Worm (Caenorhabditis elegans) whole organism, young adult: ENCODE measurements around the gene msp-76.
A peak's percentile ranks its signal among the peaks of the same experiment; 100 is the strongest.

Experiments used
- B0336.3 ChIP-seq: fragments of 200-800 bp; sonication (Bioruptor generic); IDR thresholded peaks from 2 replicates; pipeline ENCODE4 v1.3.6; 2022; ENCODE audit warnings: missing genetic modification characterization, missing compliant biosample characterization
- C06A6.2 ChIP-seq: fragments of 200-800 bp; sonication (Bioruptor generic); conservative IDR thresholded peaks from 2 replicates; pipeline ENCODE4 v1.3.6; 2022; ENCODE audit warnings: missing genetic modification characterization, missing compliant biosample characterization
- C17E4.6 ChIP-seq: fragments of 200-800 bp; sonication (Bioruptor generic); IDR thresholded peaks from 2 replicates; pipeline ENCODE4 v1.3.6; 2022; ENCODE audit warnings: missing genetic modification reagents, missing genetic modification characterization, missing compliant biosample characterization
- F55B11.4 ChIP-seq: sonication (generic microtip); optimal IDR thresholded peaks from 2 replicates; lab custom pipeline; 2016; ENCODE audit warnings: missing compliant biosample characterization, missing genetic modification characterization, borderline replicate concordance; ENCODE audit not compliant: insufficient read depth
- F57A8.1 ChIP-seq: fragments of 200-800 bp; sonication (Bioruptor generic); optimal IDR thresholded peaks from 2 replicates; lab custom pipeline; 2018; ENCODE audit warnings: mild to moderate bottlenecking, missing genetic modification characterization, moderate library complexity, missing compliant biosample characterization
- F57C9.4 ChIP-seq: sonication (generic microtip); optimal IDR thresholded peaks from 2 replicates; lab custom pipeline; 2017; ENCODE audit warnings: mild to moderate bottlenecking, missing genetic modification characterization, missing compliant biosample characterization
- Y53F4B.3 ChIP-seq: fragments of 200-800 bp; sonication (Bioruptor generic); IDR thresholded peaks from 2 replicates; pipeline ENCODE4 v1.3.6; 2022; ENCODE audit warnings: missing genetic modification reagents, missing genetic modification characterization, missing compliant biosample characterization
- Y67H2A.10 ChIP-seq: fragments of 200-800 bp; sonication (Bioruptor generic); conservative IDR thresholded peaks from 2 replicates; pipeline ENCODE4 v1.3.6; 2022; ENCODE audit warnings: missing genetic modification reagents, missing genetic modification characterization, missing compliant biosample characterization
- ZK185.1 ChIP-seq: sonication (generic microtip); optimal IDR thresholded peaks from 2 replicates; lab custom pipeline; 2016; ENCODE audit warnings: mild to moderate bottlenecking, missing genetic modification characterization, missing compliant biosample characterization; ENCODE audit not compliant: poor library complexity, severe bottlenecking
- ceh-27 ChIP-seq: fragments of 200-800 bp; sonication (Bioruptor generic); optimal IDR thresholded peaks from 2 replicates; lab custom pipeline; 2018; ENCODE audit warnings: mild to moderate bottlenecking, missing genetic modification characterization, moderate library complexity, missing compliant biosample characterization
- ceh-58 ChIP-seq: fragments of 200-800 bp; sonication (Bioruptor generic); IDR thresholded peaks from 2 replicates; pipeline ENCODE4 v1.3.6; 2022; ENCODE audit warnings: missing genetic modification characterization, missing compliant biosample characterization
- ceh-79 ChIP-seq: sonication (generic microtip); optimal IDR thresholded peaks from 2 replicates; lab custom pipeline; 2017; ENCODE audit warnings: mild to moderate bottlenecking, missing genetic modification characterization, missing compliant biosample characterization
- die-1 ChIP-seq: sonication (generic microtip); optimal IDR thresholded peaks from 2 replicates; lab custom pipeline; 2016; ENCODE audit warnings: missing genotype, mild to moderate bottlenecking, missing genetic modification characterization, missing compliant biosample characterization
- egl-44 ChIP-seq: fragments of 200-800 bp; sonication (Bioruptor generic); IDR thresholded peaks from 2 replicates; pipeline ENCODE4 v1.3.6; 2022; ENCODE audit warnings: missing genetic modification reagents, missing genetic modification characterization, missing compliant biosample characterization
- him-1 ChIP-seq: sonication (generic microtip); optimal IDR thresholded peaks from 2 replicates; lab custom pipeline; 2016; ENCODE audit warnings: missing genotype, missing genetic modification reagents, missing genetic modification characterization, missing compliant biosample characterization
- hmg-20 ChIP-seq: fragments of 200-800 bp; sonication (Bioruptor generic); IDR thresholded peaks from 2 replicates; pipeline ENCODE4 v1.3.6; 2022; ENCODE audit warnings: missing genetic modification reagents, missing genetic modification characterization, missing compliant biosample characterization
- hrde-1 ChIP-seq: sonication (generic microtip); optimal IDR thresholded peaks from 2 replicates; lab custom pipeline; 2016; ENCODE audit warnings: missing genetic modification characterization, mild to moderate bottlenecking, missing compliant biosample characterization, moderate library complexity, missing genotype, missing genetic modification reagents, borderline replicate concordance
- hsf-1 ChIP-seq: fragments of 200-800 bp; sonication (Bioruptor generic); IDR thresholded peaks from 2 replicates; pipeline ENCODE4 v1.3.6; 2022; ENCODE audit warnings: missing genetic modification reagents, missing genetic modification characterization, missing compliant biosample characterization
- lag-1 ChIP-seq: fragments of 200-800 bp; sonication (Bioruptor generic); IDR thresholded peaks from 2 replicates; pipeline ENCODE4 v1.3.6; 2022; ENCODE audit warnings: missing genetic modification reagents, missing genetic modification characterization, missing compliant biosample characterization
- let-607 ChIP-seq, 2 experiments: fragments of 200-800 bp in 1 of 2; sonication (Bioruptor generic) in 1 of 2; sonication (generic microtip) in 1 of 2; optimal IDR thresholded peaks; 2 replicates each; lab custom pipeline; 2016 to 2018; ENCODE audit warnings: mild to moderate bottlenecking in 2 of 2, missing compliant biosample characterization in 2 of 2, missing genetic modification characterization in 2 of 2, moderate library complexity in 2 of 2, missing genotype in 1 of 2
- lsl-1 ChIP-seq: fragments of 200-800 bp; sonication (Bioruptor generic); optimal IDR thresholded peaks from 2 replicates; lab custom pipeline; 2018; ENCODE audit warnings: mild to moderate bottlenecking, missing genetic modification characterization, moderate library complexity, missing compliant biosample characterization
- lsy-27 ChIP-seq: sonication (generic microtip); optimal IDR thresholded peaks from 2 replicates; lab custom pipeline; 2017; ENCODE audit warnings: missing genetic modification characterization, mild to moderate bottlenecking, missing compliant biosample characterization, antibody characterized with exemption, missing genotype, borderline replicate concordance; ENCODE audit not compliant: insufficient read depth
- madf-6 ChIP-seq: fragments of 200-800 bp; sonication (Bioruptor generic); IDR thresholded peaks from 2 replicates; pipeline ENCODE4 v1.3.6; 2022; ENCODE audit warnings: missing genetic modification reagents, missing genetic modification characterization, missing compliant biosample characterization
- madf-8 ChIP-seq: fragments of 200-800 bp; sonication (Bioruptor generic); conservative IDR thresholded peaks from 2 replicates; pipeline ENCODE4 v1.3.6; 2022; ENCODE audit warnings: missing genetic modification reagents, missing genetic modification characterization, missing compliant biosample characterization
- mcd-1 ChIP-seq: fragments of 200-800 bp; sonication (Bioruptor generic); IDR thresholded peaks from 2 replicates; pipeline ENCODE4 v1.3.6; 2022; ENCODE audit warnings: missing genetic modification reagents, missing genetic modification characterization, missing compliant biosample characterization
- mxl-1 ChIP-seq: sonication (generic microtip); optimal IDR thresholded peaks from 2 replicates; lab custom pipeline; 2016; ENCODE audit warnings: missing genetic modification characterization, missing compliant biosample characterization
- nfya-2 ChIP-seq: fragments of 200-800 bp; sonication (Bioruptor generic); IDR thresholded peaks from 2 replicates; pipeline ENCODE4 v1.3.6; 2022; ENCODE audit warnings: missing genetic modification reagents, missing genetic modification characterization, missing compliant biosample characterization
- nhr-120 ChIP-seq: fragments of 200-800 bp; sonication (Bioruptor generic); IDR thresholded peaks from 2 replicates; pipeline ENCODE4 v1.3.6; 2022; ENCODE audit warnings: missing genetic modification characterization, missing compliant biosample characterization
- nhr-27 ChIP-seq: fragments of 200-800 bp; sonication (Bioruptor generic); optimal IDR thresholded peaks from 2 replicates; lab custom pipeline; 2018; ENCODE audit warnings: mild to moderate bottlenecking, missing genetic modification characterization, moderate library complexity, missing compliant biosample characterization
- nhr-80 ChIP-seq: sonication (generic microtip); optimal IDR thresholded peaks from 2 replicates; lab custom pipeline; 2016; ENCODE audit warnings: missing genetic modification characterization, missing compliant biosample characterization
- sdz-38 ChIP-seq: sonication (generic microtip); optimal IDR thresholded peaks from 2 replicates; lab custom pipeline; 2016; ENCODE audit warnings: missing genotype, missing genetic modification characterization, missing compliant biosample characterization
- snpc-4 ChIP-seq, 5 experiments: fragments of 150-350 bp in 1 of 5; sonication (generic microtip) in 4 of 5; optimal IDR thresholded peaks; 2 replicates each; lab custom pipeline; 2014 to 2018; ENCODE audit warnings: missing genetic modification characterization in 5 of 5, missing biosample characterization in 3 of 5, antibody characterized with exemption in 2 of 5, mild to moderate bottlenecking in 2 of 5, missing compliant biosample characterization in 2 of 5, missing genotype in 2 of 5, moderate library complexity in 2 of 5, missing genetic modification reagents in 1 of 5
- sptf-2 ChIP-seq: fragments of 200-800 bp; sonication (Bioruptor generic); optimal IDR thresholded peaks from 2 replicates; lab custom pipeline; 2018; ENCODE audit warnings: mild to moderate bottlenecking, missing genetic modification characterization, missing compliant biosample characterization
- tbx-9 ChIP-seq: sonication (generic microtip); optimal IDR thresholded peaks from 2 replicates; lab custom pipeline; 2016; ENCODE audit warnings: borderline replicate concordance, missing genetic modification characterization, inconsistent platforms, missing compliant biosample characterization
- tlf-1 ChIP-seq: fragments of 200-800 bp; sonication (Bioruptor generic); optimal IDR thresholded peaks from 2 replicates; lab custom pipeline; 2018; ENCODE audit warnings: mild to moderate bottlenecking, missing genetic modification characterization, missing compliant biosample characterization
- zim-3 ChIP-seq: sonication (generic microtip); optimal IDR thresholded peaks from 2 replicates; lab custom pipeline; 2017; ENCODE audit warnings: mild to moderate bottlenecking, missing genetic modification characterization, moderate library complexity, missing compliant biosample characterization

The msp-76 gene

DNA sequence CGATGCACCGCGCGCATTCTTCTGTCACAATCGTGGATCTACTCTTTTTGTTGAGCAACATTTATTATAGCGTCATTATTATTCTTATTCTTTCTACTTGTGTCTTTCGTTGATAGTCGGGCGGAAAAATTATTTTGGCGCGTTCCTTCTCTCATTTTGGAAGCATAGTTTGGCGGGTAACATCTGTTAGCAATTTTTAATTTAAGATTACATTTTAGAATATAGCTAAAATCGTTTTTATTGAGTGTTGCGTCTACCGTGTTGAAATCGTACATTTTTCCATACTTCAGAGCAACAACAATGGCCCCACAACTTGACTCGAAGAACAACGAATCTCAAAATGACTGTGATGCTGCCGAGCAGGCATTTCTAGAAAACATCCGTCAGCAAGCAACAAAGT lies 1.8 kb downstream of the msp-76 start, which contains the start of gene sdz-36:
sdz-36 (plus strand) TSS at position 301 of the 400 bp plus-strand sequence.
- TF ChIP-seq hmg-20 (GFP tag; lab: Robert Waterston, UW): no peak
- TF ChIP-seq, all 124 proteins: peak for 0

DNA sequence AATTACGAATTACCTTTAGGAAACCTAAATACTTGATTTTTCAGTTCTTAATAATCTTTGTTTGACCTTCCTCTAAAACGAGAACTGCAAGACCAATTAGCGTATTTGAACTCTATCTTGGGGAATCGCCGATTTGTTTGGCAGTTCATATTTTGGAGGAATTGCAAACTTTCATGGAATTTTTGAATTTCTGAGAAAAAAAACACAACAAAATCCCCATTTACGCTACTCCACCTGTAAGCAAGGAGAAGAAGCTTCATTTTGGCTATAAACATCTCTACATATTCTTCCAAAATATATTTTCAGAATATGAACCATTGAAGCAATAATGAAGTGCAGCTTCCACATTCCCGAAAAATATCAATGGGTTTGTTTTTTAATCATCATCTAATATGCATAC lies 4.1 kb downstream of the msp-76 start, which contains the start of gene twk-9:
twk-9 (plus strand) TSS at position 301 of the 400 bp plus-strand sequence.
- TF ChIP-seq nhr-120 (GFP tag; lab: Robert Waterston, UW): no peak
- TF ChIP-seq B0336.3 (GFP tag; lab: Robert Waterston, UW): no peak
- TF ChIP-seq hrde-1 (tag; lab: Kevin White, UChicago): no peak

- no peak for TF ChIP-seq egl-44 (GFP tag; lab: Robert Waterston, UW)
- TF ChIP-seq hrde-1 (tag; lab: Kevin White, UChicago): peak; percentile 42
- no peak for TF ChIP-seq die-1 (tag; lab: Kevin White, UChicago)
- TF ChIP-seq C06A6.2 (GFP tag; lab: Robert Waterston, UW): no peak
- peak; percentile 32; the same call in 1 of the 2 replicates for TF ChIP-seq madf-6 (GFP tag; lab: Robert Waterston, UW)
Observed at ce11 chrIV:9696513-9696912, 7.7 kb downstream of the msp-76 start.

DNA sequence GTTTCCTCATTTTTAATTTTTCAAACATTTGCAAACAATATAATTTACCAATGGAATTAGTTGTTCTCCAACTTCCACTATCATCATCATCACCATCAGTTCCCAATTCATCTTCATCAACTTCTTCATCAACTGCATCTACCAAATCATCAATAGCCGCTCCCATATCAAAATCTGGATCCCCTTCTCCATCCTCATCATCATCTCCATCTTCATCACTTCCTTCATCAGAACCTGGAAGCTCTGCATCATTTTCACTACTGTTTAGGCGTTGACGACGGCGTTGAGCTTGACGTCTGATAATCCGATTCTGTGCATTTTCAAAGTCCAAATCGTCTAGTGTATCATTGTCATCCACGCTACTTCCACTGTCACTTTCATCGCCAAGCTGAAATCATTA lies 9.1 kb downstream of the msp-76 start:
- no peak for TF ChIP-seq snpc-4 (GFP tag; optimal IDR thresholded peaks at IDR 0.05; lab: Kevin White, UChicago)
- TF ChIP-seq snpc-4 (tag; optimal IDR thresholded peaks at IDR 0.05; lab: Kevin White, UChicago): no peak
- TF ChIP-seq ceh-79 (tag; lab: Kevin White, UChicago): no peak
- TF ChIP-seq madf-8 (GFP tag; lab: Robert Waterston, UW): no peak
- TF ChIP-seq ceh-27 (GFP tag; lab: Kevin White, UChicago): no peak
- no peak for TF ChIP-seq F55B11.4 (tag; lab: Kevin White, UChicago)
- TF ChIP-seq sdz-38 (tag; lab: Kevin White, UChicago): no peak

- TF ChIP-seq F57A8.1 (no peak), ZK185.1 (tag; lab: Kevin White, UChicago) (no peak), sptf-2 (GFP tag; lab: Kevin White, UChicago) (no peak), nhr-80 (tag; lab: Kevin White, UChicago) (peak; percentile 62), hsf-1 (GFP tag; lab: Robert Waterston, UW) (no peak), let-607 (tag; optimal IDR thresholded peaks at IDR 0.05; lab: Kevin White, UChicago) (no peak)
Observed at ce11 chrIV:9699062-9699461, 10.2 kb downstream of the msp-76 start.

ce11 chrIV:9706704-9707197 lies 17.9 kb downstream of the msp-76 start, which contains the start of the genes dcaf-1 and dph-3:
TSS of gene dcaf-1 (minus strand) at chrIV:9706723.
TSS of gene dph-3 (plus strand) at chrIV:9707147.
- TF ChIP-seq him-1: no peak
- peak; percentile 73 for TF ChIP-seq lsl-1 (GFP tag; lab: Kevin White, UChicago)

- no peak for TF ChIP-seq madf-8 (GFP tag; lab: Robert Waterston, UW)
- no peak for TF ChIP-seq lsy-27 (tag; lab: Kevin White, UChicago)
- no peak for TF ChIP-seq tlf-1
- no peak for TF ChIP-seq nhr-27 (tag; lab: Kevin White, UChicago)
- TF ChIP-seq mcd-1: no peak
- no peak for TF ChIP-seq lag-1 (GFP tag; lab: Robert Waterston, UW)
- no peak for TF ChIP-seq tbx-9 (tag; lab: Kevin White, UChicago)
- no peak for TF ChIP-seq ceh-58 (GFP tag; lab: Robert Waterston, UW)
- no peak for TF ChIP-seq zim-3 (tag; lab: Kevin White, UChicago)
- no peak for TF ChIP-seq nfya-2 (GFP tag; lab: Robert Waterston, UW)
- TF ChIP-seq F57C9.4 (tag; lab: Kevin White, UChicago): no peak
- no peak for TF ChIP-seq die-1 (tag; lab: Kevin White, UChicago)
- TF ChIP-seq Y67H2A.10 (GFP tag; lab: Robert Waterston, UW): no peak
- no peak for TF ChIP-seq C17E4.6 (GFP tag; lab: Robert Waterston, UW)
- TF ChIP-seq Y53F4B.3 (GFP tag; lab: Robert Waterston, UW): no peak
- TF ChIP-seq mxl-1 (tag; lab: Kevin White, UChicago): no peak
Observed at ce11 chrIV:9709205-9709604, 20.4 kb downstream of the msp-76 start, which contains the start of gene ant-1.3. TSS of gene ant-1.3 (minus strand) at chrIV:9709305.
